Worm (Caenorhabditis elegans): ENCODE data around the gene C18A3.10.

DNA sequence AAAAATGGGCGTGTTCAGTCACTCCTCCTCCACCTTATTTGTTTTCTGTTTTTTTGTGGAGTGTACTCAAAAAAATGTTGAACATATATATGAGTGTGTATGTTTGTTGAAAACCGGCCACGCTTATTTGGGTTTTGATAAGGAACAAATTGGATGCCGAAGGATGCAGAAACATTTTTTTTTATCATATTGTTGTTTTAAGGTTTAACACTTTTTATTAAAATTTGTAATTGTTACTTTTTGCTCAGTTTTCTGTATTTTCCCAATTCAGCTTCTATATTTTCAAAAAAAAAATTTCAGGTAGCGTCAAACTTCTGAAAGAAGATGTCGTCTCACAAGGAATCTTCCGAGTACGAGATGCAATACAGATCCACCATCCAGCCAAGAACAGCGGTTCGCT lies 49.7 kb upstream of the C18A3.10 start, which contains the start of gene ifb-1:
- no peak for TF ChIP-seq lin-13 (GFP tag; optimal IDR thresholded peaks at IDR 0.05)
- no peak for TF ChIP-seq aha-1 (tag; optimal IDR thresholded peaks at IDR 0.05)
- no peak for TF ChIP-seq grh-1 (GFP tag; IDR thresholded peaks at IDR 0.05)
- no peak for TF ChIP-seq pqm-1 (tag; optimal IDR thresholded peaks at IDR 0.05)
- TF ChIP-seq nhr-19 (GFP tag; conservative IDR thresholded peaks at IDR 0.05), result no peak
- no peak for TF ChIP-seq rnt-1 (tag; optimal IDR thresholded peaks at IDR 0.05)

All from whole organism, L1 larva.